Fruit fly (Drosophila melanogaster) whole organism, embryonic: ENCODE measurements around the gene CG3434.

Experiments
- ATbp ChIP-seq: fragments of 200-800 bp; sonication (Bioruptor generic); optimal IDR thresholded peaks from 2 replicates; lab custom pipeline; 2017; ENCODE audit warnings: missing biosample characterization, mild to moderate bottlenecking, missing genetic modification characterization, missing genetic modification reagents
- C15 ChIP-seq: fragments of 200-800 bp; sonication (Bioruptor generic); IDR thresholded peaks from 3 replicates; pipeline ENCODE4 v1.3.6; 2022; ENCODE audit warnings: missing biosample characterization, missing genetic modification characterization
- CG12942 ChIP-seq: fragments of 200-800 bp; sonication (Bioruptor generic); optimal IDR thresholded peaks from 3 replicates; lab custom pipeline; 2016; ENCODE audit warnings: missing biosample characterization, missing genetic modification characterization
- CG13123 ChIP-seq: fragments of 200-800 bp; sonication (Bioruptor generic); optimal IDR thresholded peaks from 2 replicates; lab custom pipeline; 2016; ENCODE audit warnings: missing biosample characterization, missing genetic modification characterization
- CG14441 ChIP-seq: fragments of 200-800 bp; sonication (Bioruptor generic); IDR thresholded peaks from 2 replicates; pipeline ENCODE4 v1.3.6; 2022; ENCODE audit warnings: missing biosample characterization, missing genetic modification characterization
- CG15514 ChIP-seq: fragments of 200-800 bp; sonication (Bioruptor generic); optimal IDR thresholded peaks from 3 replicates; lab custom pipeline; 2017; ENCODE audit warnings: missing biosample characterization, missing genetic modification characterization, mild to moderate bottlenecking, moderate library complexity, missing genetic modification reagents
- CG17328 ChIP-seq: fragments of 200-800 bp; sonication (Bioruptor generic); IDR thresholded peaks from 2 replicates; pipeline ENCODE4 v1.3.6; 2022; ENCODE audit warnings: missing biosample characterization, missing genetic modification characterization
- CG18476 ChIP-seq: fragments of 200-800 bp; sonication (Bioruptor generic); optimal IDR thresholded peaks from 2 replicates; lab custom pipeline; 2016; ENCODE audit warnings: missing biosample characterization, mild to moderate bottlenecking, missing genetic modification characterization
- CG18619 ChIP-seq: fragments of 200-800 bp; sonication (Bioruptor generic); optimal IDR thresholded peaks from 3 replicates; lab custom pipeline; 2017; ENCODE audit warnings: missing biosample characterization, mild to moderate bottlenecking, missing genetic modification characterization
- CG18764 ChIP-seq: fragments of 200-800 bp; sonication (Bioruptor generic); optimal IDR thresholded peaks from 3 replicates; lab custom pipeline; 2016; ENCODE audit warnings: missing biosample characterization, missing genetic modification characterization
- CG31441 ChIP-seq: fragments of 200-800 bp; sonication (Bioruptor generic); IDR thresholded peaks from 2 replicates; pipeline ENCODE4 v1.3.6; 2022; ENCODE audit warnings: missing biosample characterization, missing genetic modification characterization
- CG4617 ChIP-seq: fragments of 200-800 bp; sonication (Bioruptor generic); optimal IDR thresholded peaks from 3 replicates; lab custom pipeline; 2016; ENCODE audit warnings: missing biosample characterization, missing genetic modification characterization, borderline replicate concordance
- CG7786 ChIP-seq: fragments of 200-800 bp; sonication (Bioruptor generic); optimal IDR thresholded peaks from 2 replicates; lab custom pipeline; 2016; ENCODE audit warnings: missing biosample characterization, missing genetic modification characterization
- CG9876 ChIP-seq: fragments of 200-800 bp; sonication (Bioruptor generic); optimal IDR thresholded peaks from 2 replicates; lab custom pipeline; 2016; ENCODE audit warnings: missing biosample characterization, missing genetic modification characterization
- Camta ChIP-seq: fragments of 200-800 bp; sonication (Bioruptor generic); optimal IDR thresholded peaks from 2 replicates; lab custom pipeline; 2016; ENCODE audit warnings: missing biosample characterization, missing genetic modification characterization
- Doc3 ChIP-seq: fragments of 200-800 bp; sonication (Bioruptor generic); IDR thresholded peaks from 3 replicates; pipeline ENCODE4 v1.3.6; 2022; ENCODE audit warnings: missing biosample characterization, missing genetic modification characterization; ENCODE audit not compliant: partially characterized antibody
- Gug ChIP-seq: fragments of 200-800 bp; sonication (Bioruptor generic); IDR thresholded peaks from 4 replicates; pipeline ENCODE4 v1.3.6; 2022; ENCODE audit warnings: missing biosample characterization, missing genetic modification characterization
- Hmr ChIP-seq: fragments of 200-800 bp; sonication (Bioruptor generic); optimal IDR thresholded peaks from 3 replicates; lab custom pipeline; 2017; ENCODE audit warnings: mild to moderate bottlenecking, missing biosample characterization, missing genetic modification reagents, missing genetic modification characterization
- Hr78 ChIP-seq, 2 experiments: fragments of 200-800 bp in 1 of 2; fragments of >200 bp in 1 of 2; sonication (Bioruptor generic) in 1 of 2; optimal IDR thresholded peaks; 2 replicates each; lab custom pipeline; 2017 to 2019; ENCODE audit warnings: missing biosample characterization in 2 of 2, missing genetic modification characterization in 2 of 2, mild to moderate bottlenecking in 1 of 2, moderate library complexity in 1 of 2
- MBD-R2 ChIP-seq: fragments of 200-800 bp; sonication (Bioruptor generic); IDR thresholded peaks from 2 replicates; pipeline ENCODE4 v1.3.6; 2022; ENCODE audit warnings: missing biosample characterization, missing genetic modification characterization
- MTF-1 ChIP-seq: fragments of 200-800 bp; sonication (Bioruptor generic); optimal IDR thresholded peaks from 2 replicates; lab custom pipeline; 2018; ENCODE audit warnings: missing biosample characterization, mild to moderate bottlenecking, missing genetic modification characterization, borderline replicate concordance
- Mad ChIP-seq: fragments of 200-800 bp; sonication (Bioruptor generic); optimal IDR thresholded peaks from 2 replicates; lab custom pipeline; 2016; ENCODE audit warnings: missing biosample characterization, missing genetic modification characterization
- Med ChIP-seq: fragments of 200-800 bp; sonication (Bioruptor generic); peaks from one replicate; lab custom pipeline; 2016; ENCODE audit warnings: missing biosample characterization, missing genetic modification characterization, mild to moderate bottlenecking, inconsistent platforms, moderate library complexity
- Meics ChIP-seq: fragments of 200-800 bp; sonication (Bioruptor generic); optimal IDR thresholded peaks from 2 replicates; lab custom pipeline; 2017; ENCODE audit warnings: missing biosample characterization, mild to moderate bottlenecking, missing genetic modification characterization
- NK7.1 ChIP-seq: fragments of 200-800 bp; sonication (Bioruptor generic); optimal IDR thresholded peaks from 3 replicates; lab custom pipeline; 2016; ENCODE audit warnings: missing biosample characterization, missing genetic modification characterization
- Nf-YA ChIP-seq: fragments of 200-800 bp; sonication (Bioruptor generic); IDR thresholded peaks from 2 replicates; pipeline ENCODE4 v1.3.6; 2022; ENCODE audit warnings: missing biosample characterization, missing genetic modification characterization
- PHDP ChIP-seq: fragments of 200-800 bp; sonication (Bioruptor generic); optimal IDR thresholded peaks from 3 replicates; lab custom pipeline; 2018; ENCODE audit warnings: missing biosample characterization, mild to moderate bottlenecking, missing genetic modification characterization, moderate library complexity
- Pdp1 ChIP-seq, 2 experiments: fragments of 200-800 bp; sonication (Bioruptor generic); optimal IDR thresholded peaks; 3 replicates each; lab custom pipeline; 2016; ENCODE audit warnings: missing biosample characterization in 2 of 2, missing genetic modification characterization in 2 of 2, mild to moderate bottlenecking in 1 of 2, moderate library complexity in 1 of 2
- ac ChIP-seq: fragments of 200-800 bp; sonication (Bioruptor generic); optimal IDR thresholded peaks from 3 replicates; lab custom pipeline; 2017; ENCODE audit warnings: missing biosample characterization, mild to moderate bottlenecking, missing genetic modification characterization
- bsh ChIP-seq, 2 experiments: fragments of 200-800 bp; sonication (Bioruptor generic); optimal IDR thresholded peaks; 2 replicates each; lab custom pipeline; 2017 to 2018; ENCODE audit warnings: mild to moderate bottlenecking in 2 of 2, missing biosample characterization in 2 of 2, missing genetic modification characterization in 2 of 2, moderate library complexity in 1 of 2
- cad ChIP-seq: fragments of >200 bp; optimal IDR thresholded peaks from 2 replicates; lab custom pipeline; 2017; ENCODE audit warnings: missing biosample characterization, missing genetic modification characterization
- chinmo ChIP-seq: fragments of 200-800 bp; sonication (Bioruptor generic); IDR thresholded peaks from 4 replicates; pipeline ENCODE4 v1.3.6; 2022; ENCODE audit warnings: missing biosample characterization, missing genetic modification characterization; ENCODE audit not compliant: partially characterized antibody
- dpn ChIP-seq, 2 experiments: fragments of 200-800 bp; sonication (Bioruptor generic); optimal IDR thresholded peaks; 3 replicates each; lab custom pipeline; 2016; ENCODE audit warnings: missing biosample characterization in 2 of 2, missing genetic modification characterization in 2 of 2
- exex ChIP-seq: fragments of 200-800 bp; sonication (Bioruptor generic); optimal IDR thresholded peaks from 4 replicates; lab custom pipeline; 2018; ENCODE audit warnings: missing biosample characterization, mild to moderate bottlenecking, missing genetic modification characterization, moderate library complexity
- fu2 ChIP-seq: fragments of 200-800 bp; sonication (Bioruptor generic); optimal IDR thresholded peaks from 2 replicates; lab custom pipeline; 2016; ENCODE audit warnings: missing biosample characterization, missing genetic modification characterization
- grn ChIP-seq: fragments of 200-800 bp; sonication (Bioruptor generic); optimal IDR thresholded peaks from 3 replicates; lab custom pipeline; 2017; ENCODE audit warnings: missing biosample characterization, missing genetic modification characterization
- kah ChIP-seq: fragments of 200-800 bp; sonication (Bioruptor generic); optimal IDR thresholded peaks from 2 replicates; lab custom pipeline; 2018; ENCODE audit warnings: missing biosample characterization, mild to moderate bottlenecking, missing genetic modification characterization
- kay ChIP-seq: fragments of 200-800 bp; sonication (Bioruptor generic); optimal IDR thresholded peaks from 2 replicates; lab custom pipeline; 2016; ENCODE audit warnings: missing biosample characterization, missing genetic modification characterization
- lab ChIP-seq: fragments of 200-800 bp; sonication (Bioruptor generic); optimal IDR thresholded peaks from 3 replicates; lab custom pipeline; 2017; ENCODE audit warnings: missing biosample characterization, missing genetic modification characterization, mild to moderate bottlenecking, moderate library complexity, missing genetic modification reagents
- mirr ChIP-seq: fragments of 200-800 bp; sonication (Bioruptor generic); optimal IDR thresholded peaks from 3 replicates; lab custom pipeline; 2018; ENCODE audit warnings: missing biosample characterization, mild to moderate bottlenecking, missing genetic modification characterization
- ro ChIP-seq: fragments of 200-800 bp; sonication (Bioruptor generic); IDR thresholded peaks from 2 replicates; pipeline ENCODE4 v1.3.6; 2022; ENCODE audit warnings: missing biosample characterization, missing genetic modification characterization
- sim ChIP-seq: fragments of 200-800 bp; sonication (Bioruptor generic); IDR thresholded peaks from 2 replicates; pipeline ENCODE4 v1.3.6; 2022; ENCODE audit warnings: missing biosample characterization, missing genetic modification characterization
- sr ChIP-seq: fragments of 200-800 bp; sonication (Bioruptor generic); IDR thresholded peaks from 3 replicates; pipeline ENCODE4 v1.3.6; 2022; ENCODE audit warnings: missing biosample characterization, missing genetic modification characterization

Gene CG3434

dm6 chr3L:9503552-9504317, 43.1 kb upstream of the CG3434 start (continued):
- TF ChIP-seq Doc3 (GFP tag; lab: Robert Waterston, UW) (no peak), bsh (GFP tag; optimal IDR thresholded peaks at IDR 0.05; lab: Kevin White, UChicago) (no peak), MBD-R2 (GFP tag; lab: Robert Waterston, UW) (no peak), dpn (GFP tag; optimal IDR thresholded peaks at IDR 0.05; lab: Kevin White, UChicago) (peak in 1 of 2 experiments; percentile 1), C15 (GFP tag; lab: Robert Waterston, UW) (no peak), CG17328 (GFP tag; lab: Robert Waterston, UW) (no peak), ac (no peak), lab (GFP tag; lab: Kevin White, UChicago) (peak; percentile 39), Meics (GFP tag; lab: Kevin White, UChicago) (peak; percentile 34), Nf-YA (no peak), Camta (GFP tag; lab: Kevin White, UChicago) (no peak), CG31441 (GFP tag; lab: Robert Waterston, UW) (no peak), Mad (GFP tag; lab: Kevin White, UChicago) (no peak), CG4617 (GFP tag; lab: Kevin White, UChicago) (no peak), CG7786 (GFP tag; lab: Kevin White, UChicago) (no peak), Gug (GFP tag; lab: Robert Waterston, UW) (no peak), CG13123 (no peak), Hr78 (GFP tag; optimal IDR thresholded peaks at IDR 0.05; lab: Kevin White, UChicago) (no peak)

dm6 chr3L:9502856-9503255, 42.3 kb upstream of the CG3434 start:
- TF ChIP-seq MTF-1 (GFP tag; lab: Kevin White, UChicago) = no peak
- no peak for TF ChIP-seq CG18619 (GFP tag; lab: Kevin White, UChicago)
- 0 out of 4 replicates have a peak, but pooled peaks have one; percentile 15 for TF ChIP-seq chinmo (GFP tag; lab: Robert Waterston, UW)
- TF ChIP-seq Med (GFP tag; lab: Kevin White, UChicago) = no peak
- no peak for TF ChIP-seq CG14441 (GFP tag; lab: Robert Waterston, UW)
- TF ChIP-seq CG9876 (GFP tag; lab: Kevin White, UChicago) = no peak
- no peak for TF ChIP-seq CG12942 (GFP tag; lab: Kevin White, UChicago)
- TF ChIP-seq fu2 (GFP tag; lab: Kevin White, UChicago) = no peak
- no peak for TF ChIP-seq grn (GFP tag; lab: Kevin White, UChicago)
- no peak for TF ChIP-seq ro (GFP tag; lab: Robert Waterston, UW)
- no peak for TF ChIP-seq kah (GFP tag; lab: Kevin White, UChicago)
- TF ChIP-seq PHDP = no peak
- TF ChIP-seq Pdp1 (GFP tag; optimal IDR thresholded peaks at IDR 0.05; lab: Kevin White, UChicago) = peak in 1 of 2 experiments; percentile 80
- TF ChIP-seq CG18764 (GFP tag; lab: Kevin White, UChicago) = no peak
- TF ChIP-seq exex (tag; lab: Kevin White, UChicago) = peak; percentile 14
- TF ChIP-seq kay (GFP tag; lab: Kevin White, UChicago) = no peak
- no peak for TF ChIP-seq CG15514 (GFP tag; lab: Kevin White, UChicago)
- peak; percentile 6 for TF ChIP-seq mirr (GFP tag; lab: Kevin White, UChicago)
- TF ChIP-seq CG18476 = no peak
- no peak for TF ChIP-seq Hmr (GFP tag; lab: Kevin White, UChicago)
- no peak for TF ChIP-seq NK7.1 (GFP tag; lab: Kevin White, UChicago)
- TF ChIP-seq sim (GFP tag; lab: Robert Waterston, UW) = no peak
- no peak for TF ChIP-seq ATbp (GFP tag; lab: Kevin White, UChicago)
- TF ChIP-seq cad (GFP tag; lab: Kevin White, UChicago) = no peak
- TF ChIP-seq sr (GFP tag; lab: Robert Waterston, UW) = no peak
